Fruit fly (Drosophila melanogaster): ENCODE results near the gene CG32795.

Gene CG32795

DNA sequence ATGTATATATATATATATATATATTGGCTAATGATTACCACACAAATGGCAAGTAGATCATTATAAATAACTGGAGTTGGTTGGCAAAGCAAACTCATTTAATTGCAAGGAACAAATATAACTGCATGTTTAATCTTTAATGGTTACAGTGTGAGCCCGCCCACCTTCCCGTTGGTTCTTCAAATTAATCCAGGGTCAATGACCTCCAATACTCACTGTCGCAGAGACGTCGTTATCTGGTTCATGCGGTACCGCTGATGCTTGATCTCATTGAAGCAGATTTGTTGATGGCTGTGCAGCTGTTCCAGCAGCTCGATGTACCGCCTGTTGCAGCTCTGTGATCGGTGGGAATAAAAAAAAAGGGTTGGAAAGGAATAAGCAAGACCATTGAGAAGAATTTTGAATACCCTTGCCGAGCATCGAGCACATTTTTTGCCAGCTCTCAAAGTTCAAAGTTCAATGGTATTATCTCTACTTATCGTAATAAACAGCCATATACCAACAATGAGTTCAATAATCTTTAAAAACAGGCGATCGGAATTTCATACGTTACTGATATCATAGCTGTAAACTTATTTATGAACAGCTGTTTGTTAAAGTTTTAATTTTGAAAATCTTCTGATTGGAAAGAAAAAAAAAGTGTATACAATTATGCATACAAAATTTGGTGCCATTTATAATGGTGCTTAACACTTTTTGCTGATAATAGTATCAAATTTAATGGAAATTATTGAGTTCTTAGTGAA, 1.9 kb downstream of the CG32795 start:
- TF ChIP-seq tgo (GFP tag; IDR thresholded peaks at IDR 0.05) = peak; percentile 14; the same call in 1 of the 3 replicates
- peak; percentile 8 for TF ChIP-seq CoRest (tag; optimal IDR thresholded peaks at IDR 0.05)
- TF ChIP-seq CG18262 (tag; optimal IDR thresholded peaks at IDR 0.05) = peak; percentile 20
- TF ChIP-seq dmrt99B (tag; optimal IDR thresholded peaks at IDR 0.05) = peak; percentile 13
- TF ChIP-seq lmd (GFP tag; IDR thresholded peaks at IDR 0.05) = no peak
- peak; percentile 8 for TF ChIP-seq CG14710 (tag; optimal IDR thresholded peaks at IDR 0.05)
- TF ChIP-seq dysf (GFP tag; IDR thresholded peaks at IDR 0.05) = 0 out of 3 replicates have a peak, but pooled peaks have one; percentile 24
- TF ChIP-seq CG11504 (tag; optimal IDR thresholded peaks at IDR 0.05) = peak; percentile 17
- peak; percentile 19 for TF ChIP-seq PHDP (tag; optimal IDR thresholded peaks at IDR 0.05)
- peak in 1 of 2 experiments; percentile 34 for TF ChIP-seq Hr78 (GFP tag; optimal IDR thresholded peaks at IDR 0.05)
- peak; percentile 16 for TF ChIP-seq CG2678 (tag; optimal IDR thresholded peaks at IDR 0.05)
- TF ChIP-seq pan (optimal IDR thresholded peaks at IDR 0.05) = no peak
- TF ChIP-seq pan (GFP tag; optimal IDR thresholded peaks at IDR 0.05 in 1 of 2, IDR thresholded peaks at IDR 0.05 in 1 of 2) = no peak
- TF ChIP-seq pum (GFP tag; optimal IDR thresholded peaks at IDR 0.05) = no peak
- TF ChIP-seq sim (GFP tag; IDR thresholded peaks at IDR 0.05) = no peak
- TF ChIP-seq CG33213 (GFP tag; optimal IDR thresholded peaks at IDR 0.05) = no peak
- no peak for TF ChIP-seq Blimp-1 (GFP tag; optimal IDR thresholded peaks at IDR 0.05)
- no peak for TF ChIP-seq CG13775 (GFP tag; optimal IDR thresholded peaks at IDR 0.05)
- no peak for TF ChIP-seq trem (tag; optimal IDR thresholded peaks at IDR 0.05)
- peak; percentile 7 for TF ChIP-seq nmo (GFP tag; optimal IDR thresholded peaks at IDR 0.05)
- TF ChIP-seq sens (GFP tag) = peak; percentile 87
- TF ChIP-seq twi (tag; optimal IDR thresholded peaks at IDR 0.05) = no peak
- no peak for TF ChIP-seq CG3726 (GFP tag; IDR thresholded peaks at IDR 0.05)
- TF ChIP-seq CG17829 (tag; optimal IDR thresholded peaks at IDR 0.05) = no peak
- TF ChIP-seq CG2120 (GFP tag; optimal IDR thresholded peaks at IDR 0.05) = no peak
- TF ChIP-seq Optix (GFP tag; IDR thresholded peaks at IDR 0.05) = no peak
- TF ChIP-seq gem (tag; optimal IDR thresholded peaks at IDR 0.05) = peak; percentile 14
- peak in 1 of 2 experiments; percentile 36 for TF ChIP-seq crp (GFP tag; optimal IDR thresholded peaks at IDR 0.05)
- no peak for TF ChIP-seq aop (GFP tag; IDR thresholded peaks at IDR 0.05)
- peak; percentile 19 for TF ChIP-seq CG30403 (GFP tag; optimal IDR thresholded peaks at IDR 0.05)
- no peak for TF ChIP-seq sisA (GFP tag; IDR thresholded peaks at IDR 0.05)
- TF ChIP-seq CG7839 (tag; optimal IDR thresholded peaks at IDR 0.05) = peak; percentile 2
- peak; percentile 30 for TF ChIP-seq Med (GFP tag)
- 0 out of 2 replicates have a peak, but pooled peaks have one; percentile 9 for TF ChIP-seq Ptx1 (GFP tag; IDR thresholded peaks at IDR 0.05)
- TF ChIP-seq CG6254 (GFP tag; optimal IDR thresholded peaks at IDR 0.05) = no peak
- TF ChIP-seq CG7556 (GFP tag; optimal IDR thresholded peaks at IDR 0.05) = peak; percentile 1
- TF ChIP-seq stwl (tag; optimal IDR thresholded peaks at IDR 0.05) = no peak
- TF ChIP-seq CG34224 (GFP tag; IDR thresholded peaks at IDR 0.05; ENCODE audit: partially characterized antibody) = no peak
- no peak for TF ChIP-seq tll (GFP tag; optimal IDR thresholded peaks at IDR 0.05)
- TF ChIP-seq D19A (tag; optimal IDR thresholded peaks at IDR 0.05) = peak; percentile 98
- TF ChIP-seq row (GFP tag; IDR thresholded peaks at IDR 0.05) = peak; percentile 37

All from whole organism, embryonic.